Worm (Caenorhabditis elegans): Measurements from ENCODE around the gene msp-81.

msp-81 gene

DNA sequence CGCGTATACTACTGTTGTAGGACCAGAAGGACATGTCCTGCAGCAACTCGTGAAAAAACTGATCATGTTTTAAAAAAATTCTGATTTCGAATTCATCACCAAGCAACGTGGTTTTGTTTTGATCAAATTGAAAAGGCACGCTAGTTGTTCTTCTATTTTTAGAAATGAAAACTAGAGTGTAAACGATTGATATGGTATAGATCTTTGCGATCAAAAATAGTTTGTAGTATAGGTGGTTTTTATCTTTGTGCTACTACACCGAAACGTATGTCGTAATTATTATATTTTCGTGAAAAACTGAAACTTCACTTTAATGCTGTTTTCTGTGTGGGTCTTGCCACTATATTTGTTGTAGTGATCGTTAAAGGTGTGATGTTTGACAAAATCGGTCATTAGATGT lies 30.6 kb upstream of the msp-81 start:
- TF ChIP-seq nhr-6 (tag; optimal IDR thresholded peaks at IDR 0.05), result no peak
- no peak for TF ChIP-seq unc-55 (GFP tag; optimal IDR thresholded peaks at IDR 0.05)
- TF ChIP-seq unc-39 (tag; optimal IDR thresholded peaks at IDR 0.05), result no peak
- no peak for TF ChIP-seq C34F6.9 (tag; optimal IDR thresholded peaks at IDR 0.05)
- no peak for TF ChIP-seq ZK546.5 (tag; optimal IDR thresholded peaks at IDR 0.05)
- TF ChIP-seq nhr-23 (tag; optimal IDR thresholded peaks at IDR 0.05), result no peak
- TF ChIP-seq alr-1 (tag; optimal IDR thresholded peaks at IDR 0.05), result no peak
- TF ChIP-seq zag-1 (tag; optimal IDR thresholded peaks at IDR 0.05), result no peak
- TF ChIP-seq lin-39 (tag; optimal IDR thresholded peaks at IDR 0.05), result no peak
- no peak for TF ChIP-seq sma-3 (GFP tag; optimal IDR thresholded peaks at IDR 0.05)
- no peak for TF ChIP-seq lin-13 (GFP tag; optimal IDR thresholded peaks at IDR 0.05)
- TF ChIP-seq sma-9 (GFP tag; optimal IDR thresholded peaks at IDR 0.05), result no peak
- no peak for TF ChIP-seq sma-9 (tag; optimal IDR thresholded peaks at IDR 0.05)
- TF ChIP-seq Y55F3AM.14 (GFP tag; optimal IDR thresholded peaks at IDR 0.05), result no peak
- TF ChIP-seq nhr-12 (tag; optimal IDR thresholded peaks at IDR 0.05), result no peak
- TF ChIP-seq peb-1 (tag; optimal IDR thresholded peaks at IDR 0.05), result no peak

DNA sequence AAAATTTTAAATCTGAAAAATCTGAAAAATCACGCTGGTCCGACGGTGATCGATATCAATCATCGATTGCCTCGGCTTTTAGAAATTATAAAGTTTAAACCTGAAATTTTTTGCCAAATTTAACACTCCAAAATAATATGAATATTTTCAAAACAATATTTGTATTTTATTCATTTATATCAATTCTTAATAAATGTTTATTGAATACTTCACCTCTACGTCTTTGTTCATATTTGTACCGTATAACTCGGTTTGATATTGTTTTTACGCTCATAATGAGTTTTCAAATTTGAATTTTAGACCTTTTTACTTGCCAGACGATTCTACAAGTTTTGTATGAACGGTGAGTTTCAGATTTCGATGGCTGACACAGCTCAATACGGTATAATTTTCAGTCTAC lies 28.6 kb upstream of the msp-81 start, which contains the start of the genes K07F5.15 and K07F5.22:
K07F5.15 (plus strand) TSS at position 301 of the 400 bp plus-strand sequence.
K07F5.22 (plus strand) TSS at position 301 of the 400 bp plus-strand sequence.
- TF ChIP-seq nhr-129 (tag; optimal IDR thresholded peaks at IDR 0.05), result no peak
- TF ChIP-seq gmeb-1 (tag; optimal IDR thresholded peaks at IDR 0.05), result no peak
- TF ChIP-seq Y55F3AM.14 (GFP tag; optimal IDR thresholded peaks at IDR 0.05), result no peak
- no peak for TF ChIP-seq nhr-23 (tag; optimal IDR thresholded peaks at IDR 0.05)

DNA sequence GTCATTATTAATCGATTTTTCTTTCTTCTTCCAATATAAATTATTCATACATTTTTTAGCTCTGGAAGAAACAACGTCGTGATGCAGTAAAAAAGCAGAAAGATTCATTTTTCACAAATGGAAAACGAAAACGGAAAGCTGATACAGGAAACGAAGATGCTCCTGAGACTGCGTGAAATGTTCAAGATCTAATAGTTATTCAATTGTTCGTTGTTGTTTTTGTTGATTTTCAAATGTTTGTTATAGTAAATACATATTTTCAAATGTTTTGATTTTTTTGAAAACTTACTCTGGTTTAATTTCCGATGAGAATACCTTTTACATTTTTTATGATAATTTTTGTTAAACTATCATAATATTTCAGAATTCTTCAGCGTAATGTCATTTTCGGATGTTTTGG lies 27.6 kb upstream of the msp-81 start, which contains the start of gene K07F5.16:
K07F5.16 (plus strand) TSS at position 301 of the 400 bp plus-strand sequence.
- TF ChIP-seq aly-2 (tag; optimal IDR thresholded peaks at IDR 0.05) (no peak), dmd-4 (tag; optimal IDR thresholded peaks at IDR 0.05) (no peak), zag-1 (tag; optimal IDR thresholded peaks at IDR 0.05) (no peak), lsy-2 (tag; optimal IDR thresholded peaks at IDR 0.05) (no peak)

DNA sequence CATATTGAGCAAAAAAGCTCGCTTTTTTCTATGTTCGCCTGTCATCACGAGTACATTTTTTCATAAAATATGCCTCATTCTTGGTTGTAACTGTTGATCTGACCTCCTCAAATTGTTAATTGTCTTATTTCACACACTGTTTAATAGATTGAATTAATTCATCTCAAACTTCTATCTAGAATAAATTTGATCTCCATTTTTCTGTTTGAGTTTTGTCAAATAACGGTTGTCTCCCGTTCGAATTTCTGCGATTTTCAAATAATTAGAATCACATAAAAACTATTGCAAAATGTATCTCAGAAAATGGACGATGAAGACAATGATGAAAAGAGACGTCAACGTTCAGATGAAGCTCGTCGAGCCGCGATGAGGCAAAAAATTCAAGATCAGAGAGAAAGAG lies 25.7 kb upstream of the msp-81 start, which contains the start of gene K07F5.14:
K07F5.14 (plus strand) TSS at position 301 of the 400 bp plus-strand sequence.
- TF ChIP-seq mab-5 (tag; optimal IDR thresholded peaks at IDR 0.05), result no peak
- TF ChIP-seq ama-1 (optimal IDR thresholded peaks at IDR 0.05), result no peak
- no peak for TF ChIP-seq ceh-82 (tag; optimal IDR thresholded peaks at IDR 0.05)
- no peak for TF ChIP-seq nhr-21 (tag; optimal IDR thresholded peaks at IDR 0.05)
- TF ChIP-seq Y55F3AM.14 (GFP tag; optimal IDR thresholded peaks at IDR 0.05), result no peak
- TF ChIP-seq gmeb-1 (tag; optimal IDR thresholded peaks at IDR 0.05), result no peak
- no peak for TF ChIP-seq elt-1 (tag; optimal IDR thresholded peaks at IDR 0.05)
- no peak for TF ChIP-seq unc-55 (GFP tag; optimal IDR thresholded peaks at IDR 0.05)
- TF ChIP-seq sma-3 (GFP tag; optimal IDR thresholded peaks at IDR 0.05), result no peak

DNA sequence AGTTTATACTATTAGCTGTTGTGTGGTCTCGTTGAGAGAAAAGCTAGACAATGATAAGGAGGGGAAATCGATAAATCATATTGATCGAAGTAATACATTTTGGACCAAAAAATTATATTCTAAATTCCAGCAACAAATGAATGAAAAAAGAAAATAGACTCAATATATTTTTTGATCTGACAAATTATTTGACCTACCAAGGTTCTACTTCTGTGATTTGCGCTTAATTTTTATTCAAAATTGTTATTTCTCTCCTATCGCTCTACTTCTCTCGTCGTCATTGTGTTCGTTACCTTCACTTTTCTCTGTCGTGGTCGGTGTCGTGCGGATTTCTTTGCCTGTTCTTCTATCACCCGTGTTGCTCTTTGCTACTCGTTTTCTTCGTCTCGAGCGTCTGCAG lies 22.8 kb upstream of the msp-81 start:
- TF ChIP-seq alr-1 (tag; optimal IDR thresholded peaks at IDR 0.05), result no peak
- TF ChIP-seq nhr-10 (tag; optimal IDR thresholded peaks at IDR 0.05), result no peak
- TF ChIP-seq Y55F3AM.14 (GFP tag; optimal IDR thresholded peaks at IDR 0.05), result no peak

DNA sequence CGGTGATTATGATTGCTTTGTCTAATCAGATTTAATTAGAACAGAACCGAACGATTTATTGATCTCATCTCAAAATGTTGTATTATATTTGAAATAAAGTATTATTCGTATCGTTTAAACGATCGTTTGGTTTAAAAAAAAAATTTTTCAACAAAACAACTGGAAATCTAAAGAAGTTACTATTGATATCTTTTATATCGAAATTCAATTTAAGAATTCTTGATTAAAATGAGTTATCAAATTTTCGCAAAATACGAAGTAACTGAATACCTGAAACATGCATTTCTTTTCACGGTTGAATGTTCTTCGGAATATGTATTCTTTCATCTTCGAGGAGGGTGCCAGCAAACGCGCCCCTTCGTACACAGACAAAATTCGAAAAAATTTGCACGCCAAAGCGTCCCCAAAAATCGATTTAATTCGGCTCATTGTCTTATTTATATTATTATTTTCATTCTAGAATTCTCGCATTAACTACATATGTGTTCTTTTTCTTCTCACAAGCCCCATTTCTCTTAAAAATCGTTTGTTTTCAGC lies 21.8 kb upstream of the msp-81 start, which contains the start of gene npp-1:
npp-1 (plus strand) TSS at position 537 of the 537 bp plus-strand sequence.
- TF ChIP-seq fos-1 (tag; optimal IDR thresholded peaks at IDR 0.05) (peak; percentile 2), nhr-21 (tag; optimal IDR thresholded peaks at IDR 0.05) (no peak), nhr-25 (tag; optimal IDR thresholded peaks at IDR 0.05) (no peak), crh-2 (tag; optimal IDR thresholded peaks at IDR 0.05) (peak; percentile 4), gmeb-1 (tag; optimal IDR thresholded peaks at IDR 0.05) (peak; percentile 32), elt-1 (tag; optimal IDR thresholded peaks at IDR 0.05) (no peak), ztf-4 (tag; optimal IDR thresholded peaks at IDR 0.05) (no peak), nhr-23 (tag; optimal IDR thresholded peaks at IDR 0.05) (no peak), egl-27 (tag; optimal IDR thresholded peaks at IDR 0.05) (no peak), nhr-237 (tag; optimal IDR thresholded peaks at IDR 0.05) (no peak), peb-1 (tag; optimal IDR thresholded peaks at IDR 0.05) (no peak), elt-3 (tag; optimal IDR thresholded peaks at IDR 0.05) (no peak), alr-1 (tag; optimal IDR thresholded peaks at IDR 0.05) (no peak), C34F6.9 (tag; optimal IDR thresholded peaks at IDR 0.05) (peak; percentile 70), unc-55 (GFP tag; optimal IDR thresholded peaks at IDR 0.05) (peak; percentile 62), blmp-1 (tag; optimal IDR thresholded peaks at IDR 0.05; ENCODE audit: insufficient read depth) (no peak), ceh-82 (tag; optimal IDR thresholded peaks at IDR 0.05) (no peak), R02D3.7 (tag; optimal IDR thresholded peaks at IDR 0.05) (no peak), nhr-129 (tag; optimal IDR thresholded peaks at IDR 0.05) (peak; percentile 61)

Data from whole organism, L2 larva.